Fruit fly (Drosophila melanogaster) whole organism, adult: ENCODE data around the gene CG14105.

Experiments
- CG11617 ChIP-seq: fragments of 200-800 bp; sonication (Bioruptor generic); optimal IDR thresholded peaks from 2 replicates; lab custom pipeline; 2017; ENCODE audit warnings: mild to moderate bottlenecking, missing biosample characterization, missing genetic modification reagents, missing genetic modification characterization
- CG12768 ChIP-seq: fragments of 200-800 bp; sonication (Bioruptor generic); optimal IDR thresholded peaks from 2 replicates; lab custom pipeline; 2017; ENCODE audit warnings: missing biosample characterization, missing genetic modification characterization, mild to moderate bottlenecking, moderate library complexity, missing genetic modification reagents
- CG14711 ChIP-seq: fragments of 200-800 bp; sonication (Bioruptor generic); optimal IDR thresholded peaks from 2 replicates; lab custom pipeline; 2018; ENCODE audit warnings: missing biosample characterization, mild to moderate bottlenecking, missing genetic modification characterization, moderate library complexity
- CG1620 ChIP-seq: fragments of 200-800 bp; sonication (Bioruptor generic); optimal IDR thresholded peaks from 2 replicates; lab custom pipeline; 2016; ENCODE audit warnings: missing biosample characterization, missing genetic modification characterization
- CG33017 ChIP-seq: fragments of 200-800 bp; sonication (Bioruptor generic); optimal IDR thresholded peaks from 2 replicates; lab custom pipeline; 2018; ENCODE audit warnings: missing biosample characterization, mild to moderate bottlenecking, missing genetic modification characterization, moderate library complexity
- CG5204 ChIP-seq: fragments of 200-800 bp; sonication (Bioruptor generic); optimal IDR thresholded peaks from 2 replicates; lab custom pipeline; 2016; ENCODE audit warnings: missing biosample characterization, missing genetic modification characterization
- CG7045 ChIP-seq: fragments of 200-800 bp; sonication (Bioruptor generic); optimal IDR thresholded peaks from 2 replicates; lab custom pipeline; 2017; ENCODE audit warnings: missing biosample characterization, mild to moderate bottlenecking, missing genetic modification characterization
- CG7101 ChIP-seq: fragments of 200-800 bp; sonication (Bioruptor generic); optimal IDR thresholded peaks from 2 replicates; lab custom pipeline; 2018; ENCODE audit warnings: missing biosample characterization, mild to moderate bottlenecking, missing genetic modification characterization, moderate library complexity
- Clk ChIP-seq: fragments of 200-800 bp; sonication (Bioruptor generic); optimal IDR thresholded peaks from 2 replicates; lab custom pipeline; 2017; ENCODE audit warnings: missing biosample characterization, missing genetic modification characterization
- Crg-1 ChIP-seq: fragments of 200-800 bp; sonication (Bioruptor generic); optimal IDR thresholded peaks from 2 replicates; lab custom pipeline; 2016; ENCODE audit warnings: missing biosample characterization, missing genetic modification characterization
- Hr96 ChIP-seq: fragments of 200-800 bp; sonication (Bioruptor generic); optimal IDR thresholded peaks from 2 replicates; lab custom pipeline; 2016; ENCODE audit warnings: missing biosample characterization, missing genetic modification characterization
- Mnt ChIP-seq: fragments of 200-800 bp; sonication (Bioruptor generic); optimal IDR thresholded peaks from 2 replicates; lab custom pipeline; 2016; ENCODE audit warnings: missing biosample characterization, mild to moderate bottlenecking, missing genetic modification characterization
- bab1 ChIP-seq: fragments of 200-800 bp; sonication (Bioruptor generic); optimal IDR thresholded peaks from 3 replicates; lab custom pipeline; 2019; ENCODE audit warnings: missing biosample characterization, mild to moderate bottlenecking, missing genetic modification characterization, moderate library complexity
- cic ChIP-seq: fragments of 200-800 bp; sonication (Bioruptor generic); optimal IDR thresholded peaks from 2 replicates; lab custom pipeline; 2017; ENCODE audit warnings: missing biosample characterization, mild to moderate bottlenecking, missing genetic modification characterization, moderate library complexity
- cnc ChIP-seq, 2 experiments: fragments of >200 bp; optimal IDR thresholded peaks; 2 replicates each; lab custom pipeline; 2017
- kay ChIP-seq: fragments of 200-800 bp; sonication (Bioruptor generic); peaks from one replicate; lab custom pipeline; 2016; ENCODE audit warnings: missing biosample characterization, missing genetic modification characterization, borderline replicate concordance
- ovo ChIP-seq: fragments of 200-800 bp; sonication (Bioruptor generic); optimal IDR thresholded peaks from 2 replicates; lab custom pipeline; 2016; ENCODE audit warnings: missing biosample characterization, missing genetic modification characterization
- pad ChIP-seq: fragments of 200-800 bp; sonication (Bioruptor generic); optimal IDR thresholded peaks from 3 replicates; lab custom pipeline; 2017; ENCODE audit warnings: missing biosample characterization, missing genetic modification characterization, mild to moderate bottlenecking, moderate library complexity, missing genetic modification reagents
- tj ChIP-seq: fragments of 200-800 bp; sonication (Bioruptor generic); optimal IDR thresholded peaks from 3 replicates; lab custom pipeline; 2017; ENCODE audit warnings: missing biosample characterization, mild to moderate bottlenecking, missing genetic modification characterization, moderate library complexity
- toe ChIP-seq: fragments of 200-800 bp; sonication (Bioruptor generic); optimal IDR thresholded peaks from 2 replicates; lab custom pipeline; 2016; ENCODE audit warnings: missing biosample characterization, missing genetic modification characterization

CG14105 gene

DNA sequence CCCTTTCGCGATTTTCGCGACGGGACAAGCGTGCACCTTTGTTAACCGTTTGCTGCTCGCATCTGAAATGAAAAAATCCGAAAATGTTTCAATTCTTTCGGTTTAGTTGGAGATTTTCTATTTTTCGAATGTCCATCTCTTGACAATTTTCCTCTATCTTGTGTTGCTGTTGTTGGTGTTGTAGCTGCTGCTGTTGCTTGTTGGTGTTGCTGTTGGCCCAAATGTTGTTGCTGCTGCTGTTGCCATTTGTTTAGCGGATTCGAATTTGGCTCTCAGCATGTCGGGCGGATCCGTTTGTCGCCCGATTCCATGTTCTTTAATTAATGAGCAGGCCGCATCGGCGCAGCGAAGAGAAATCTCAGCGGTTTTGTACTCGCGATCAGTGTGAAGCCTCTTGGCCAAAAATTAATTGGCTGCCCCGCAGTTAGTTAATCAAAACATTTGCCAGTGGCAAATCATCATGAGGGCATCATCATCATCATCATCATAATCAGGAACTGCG is 4.1 kb downstream of the CG14105 start, which contains the start of gene CG32121:
CG32121 (minus strand) TSS at position 51 of the 502 bp plus-strand sequence.
- TF ChIP-seq CG14711 (tag; lab: Kevin White, UChicago) = no peak
- no peak for TF ChIP-seq cnc (optimal IDR thresholded peaks at IDR 0.05; lab: Kevin White, UChicago)
- no peak for TF ChIP-seq CG33017 (tag; lab: Kevin White, UChicago)
- no peak for TF ChIP-seq CG1620
- TF ChIP-seq cic (GFP tag; lab: Kevin White, UChicago) = no peak
- no peak for TF ChIP-seq CG7101 (tag; lab: Kevin White, UChicago)
- no peak for TF ChIP-seq CG11617 (GFP tag; lab: Kevin White, UChicago)
- no peak for TF ChIP-seq Mnt (GFP tag; lab: Kevin White, UChicago)
- TF ChIP-seq ovo (GFP tag; lab: Kevin White, UChicago) = no peak
- TF ChIP-seq Clk = no peak
- no peak for TF ChIP-seq Crg-1 (GFP tag; lab: Kevin White, UChicago)
- no peak for TF ChIP-seq toe

DNA sequence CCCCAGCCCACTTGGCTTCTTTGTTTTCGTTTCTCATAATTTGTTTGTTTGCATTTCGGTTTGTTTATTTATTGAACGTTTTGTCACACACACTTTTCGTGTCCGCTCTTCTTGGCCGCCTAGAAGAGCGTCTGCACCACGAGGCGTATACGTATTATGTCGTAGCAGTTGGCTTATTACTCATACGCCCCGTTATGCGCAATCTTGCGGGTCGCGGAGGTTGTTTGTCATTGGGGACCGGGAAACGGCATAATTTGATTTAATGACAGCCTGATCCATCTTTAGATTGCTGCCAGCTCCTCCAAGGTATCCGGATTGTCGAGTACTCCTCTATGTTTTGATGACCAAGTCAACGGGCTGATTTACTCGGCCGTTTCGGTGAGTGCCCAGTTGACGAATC is 6.3 kb downstream of the CG14105 start:
- TF ChIP-seq Crg-1 (GFP tag; lab: Kevin White, UChicago) (no peak), kay (peak; percentile 15)

- TF ChIP-seq tj (GFP tag; lab: Kevin White, UChicago) (peak; percentile 36), CG11617 (GFP tag; lab: Kevin White, UChicago) (no peak), bab1 (GFP tag; lab: Kevin White, UChicago) (no peak), CG7045 (no peak), pad (GFP tag; lab: Kevin White, UChicago) (peak; percentile 34)
These were observed 13.6 kb downstream of the CG14105 start for dm6 chr3L:13412886-13413224.

DNA sequence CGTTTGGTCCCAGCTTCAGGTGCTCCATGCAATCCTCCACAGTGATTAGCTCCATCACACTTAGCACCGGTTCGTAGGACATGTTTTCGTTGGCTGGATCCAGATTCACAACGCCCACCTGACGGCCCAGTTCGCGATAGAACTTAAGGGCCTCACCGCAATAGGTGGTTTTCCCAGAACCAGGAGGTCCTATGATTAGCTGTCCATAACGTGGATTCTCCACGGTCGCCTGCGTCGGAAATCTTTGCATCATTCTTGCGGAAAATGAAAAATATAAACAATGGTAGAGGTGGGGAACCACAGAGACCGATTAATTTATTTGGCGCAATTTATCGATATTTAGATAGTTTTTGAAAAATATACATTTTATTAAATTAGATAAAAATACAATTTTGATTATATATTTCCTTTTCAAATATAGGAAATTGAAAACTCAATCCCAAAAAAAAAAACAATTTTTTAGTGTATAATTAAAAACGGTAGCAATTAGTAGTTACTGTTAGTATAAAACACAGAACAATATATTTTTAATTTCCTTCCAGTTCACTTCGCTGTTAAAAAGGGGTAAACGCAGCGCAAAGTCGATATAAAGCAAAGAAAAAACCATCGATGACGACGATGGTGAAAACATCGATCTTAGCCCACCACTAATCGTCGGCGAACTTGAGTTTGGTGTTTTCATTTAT is 14.1 kb downstream of the CG14105 start, which contains the start of the genes CG10222 and flr:
CG10222 (minus strand) TSS at position 254 of the 686 bp plus-strand sequence.
flr (plus strand) TSS at position 644 of the 686 bp plus-strand sequence.
- peak; percentile 7 for TF ChIP-seq CG7101 (tag; lab: Kevin White, UChicago)
- TF ChIP-seq pad (GFP tag; lab: Kevin White, UChicago) = peak; percentile 37
- TF ChIP-seq ovo (GFP tag; lab: Kevin White, UChicago) = no peak
- TF ChIP-seq CG12768 (GFP tag; lab: Kevin White, UChicago) = no peak
- no peak for TF ChIP-seq Hr96
- TF ChIP-seq tj (GFP tag; lab: Kevin White, UChicago) = no peak
- no peak for TF ChIP-seq CG1620
- TF ChIP-seq cnc (optimal IDR thresholded peaks at IDR 0.05; lab: Kevin White, UChicago) = no peak
- peak; percentile 1 for TF ChIP-seq Crg-1 (GFP tag; lab: Kevin White, UChicago)
- TF ChIP-seq cic (GFP tag; lab: Kevin White, UChicago) = no peak
- TF ChIP-seq CG5204 = peak; percentile 38
- peak; percentile 4 for TF ChIP-seq Mnt (GFP tag; lab: Kevin White, UChicago)
- peak; percentile 26 for TF ChIP-seq CG7045
- TF ChIP-seq bab1 (GFP tag; lab: Kevin White, UChicago) = no peak
- TF ChIP-seq Clk = no peak
- TF ChIP-seq kay = peak; percentile 71
- no peak for TF ChIP-seq CG33017 (tag; lab: Kevin White, UChicago)
- TF ChIP-seq toe = peak; percentile 43
- peak; percentile 41 for TF ChIP-seq CG11617 (GFP tag; lab: Kevin White, UChicago)
- peak; percentile 12 for TF ChIP-seq CG14711 (tag; lab: Kevin White, UChicago)

- TF ChIP-seq kay (no peak), cic (GFP tag; lab: Kevin White, UChicago) (no peak), CG5204 (no peak), Mnt (GFP tag; lab: Kevin White, UChicago) (no peak), CG7101 (tag; lab: Kevin White, UChicago) (no peak), CG1620 (no peak), ovo (GFP tag; lab: Kevin White, UChicago) (no peak), CG12768 (GFP tag; lab: Kevin White, UChicago) (no peak), CG7045 (no peak), CG33017 (tag; lab: Kevin White, UChicago) (no peak), bab1 (GFP tag; lab: Kevin White, UChicago) (no peak), Hr96 (no peak)
These were observed 15.5 kb downstream of the CG14105 start for dm6 chr3L:13410999-13411398.

DNA sequence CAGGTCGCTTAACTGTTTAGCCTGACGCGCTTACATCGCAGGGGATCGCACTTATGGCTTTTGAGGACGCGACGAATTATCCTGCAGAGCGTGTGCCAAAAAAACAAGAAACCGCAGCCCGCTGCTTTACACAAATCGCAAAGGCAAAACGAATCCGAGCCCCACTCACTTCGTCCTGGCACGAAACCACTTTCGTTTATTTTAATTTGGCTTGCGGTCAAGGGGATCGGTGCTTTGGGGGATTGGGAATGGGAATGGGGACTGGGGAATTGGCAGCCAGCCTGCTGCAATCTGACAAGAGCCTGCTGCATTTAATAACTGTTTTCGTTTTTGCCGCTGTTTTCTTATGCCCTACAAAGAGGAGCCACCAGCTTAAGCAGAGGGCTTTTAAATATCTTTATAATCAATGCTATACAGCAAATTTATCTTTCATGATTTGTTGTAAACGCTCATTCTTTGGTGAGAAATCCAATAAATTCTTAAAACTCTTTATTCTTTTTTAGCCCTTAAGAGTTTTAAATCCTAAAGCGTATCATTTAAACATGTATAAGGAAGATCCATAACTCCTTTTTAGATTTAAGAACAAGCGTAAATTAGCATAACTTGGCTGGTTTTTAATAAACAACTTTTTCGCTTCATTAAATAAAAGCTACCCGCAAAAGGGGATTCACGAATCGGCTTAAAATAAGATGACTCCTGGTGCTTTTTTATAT is 16.5 kb downstream of the CG14105 start:
- TF ChIP-seq CG11617 (GFP tag; lab: Kevin White, UChicago) = no peak
- TF ChIP-seq kay = peak; percentile 23

dm6 chr3L:13406873-13407272 is 19.6 kb downstream of the CG14105 start:
- TF ChIP-seq CG11617 (GFP tag; lab: Kevin White, UChicago) = no peak
- no peak for TF ChIP-seq CG7045
